Worm (Caenorhabditis elegans): ENCODE measurements around the gene F11C1.7.

Gene F11C1.7

DNA sequence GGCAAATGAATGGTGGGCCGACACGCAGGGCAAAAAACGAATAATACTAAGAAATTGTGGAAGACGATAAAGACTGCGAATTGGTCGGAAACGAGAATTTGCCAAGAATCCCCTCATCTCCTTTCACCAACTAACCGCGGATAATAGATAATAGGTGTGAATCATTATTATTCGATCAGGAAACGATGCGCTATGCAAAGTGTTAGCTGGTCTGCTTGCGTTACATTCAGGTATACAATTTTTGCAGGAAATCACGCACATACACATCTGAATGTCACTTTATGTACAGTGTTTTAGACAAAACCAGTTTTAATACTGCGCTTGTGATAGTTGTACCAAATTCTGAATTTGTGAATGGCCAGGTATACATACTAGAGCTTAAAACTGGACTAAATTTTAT is 44.5 kb upstream of the F11C1.7 start:
- TF ChIP-seq Y22D7AL.16 (tag; optimal IDR thresholded peaks at IDR 0.05) (no peak), dve-1 (tag; optimal IDR thresholded peaks at IDR 0.05) (no peak), pqm-1 (tag; optimal IDR thresholded peaks at IDR 0.05) (no peak), che-1 (tag; optimal IDR thresholded peaks at IDR 0.05) (no peak), ceh-30 (tag; optimal IDR thresholded peaks at IDR 0.05) (no peak)

DNA sequence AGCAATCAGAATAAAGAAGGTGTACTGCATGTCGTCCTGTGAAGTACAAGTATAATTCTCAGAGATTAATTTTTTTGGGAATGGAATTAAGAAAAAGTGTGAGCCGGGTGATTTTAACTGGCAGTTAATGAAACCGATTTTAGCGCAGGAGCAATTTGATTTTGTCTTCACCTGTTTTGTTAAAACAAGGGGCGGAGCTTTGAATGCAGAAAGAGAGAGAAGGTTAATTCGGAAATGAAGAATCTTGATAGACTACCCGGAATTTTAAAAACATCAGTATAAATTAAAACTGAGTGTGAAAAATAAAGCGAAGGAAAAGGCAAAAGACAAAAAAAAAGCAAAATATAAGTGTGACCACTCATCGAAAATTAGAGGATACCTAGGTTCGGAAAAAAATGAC is 42.6 kb upstream of the F11C1.7 start, which contains the start of gene C05E7.3:
C05E7.3 (minus strand) TSS at position 101 of the 400 bp plus-strand sequence.
- no peak for TF ChIP-seq unc-86 (tag; optimal IDR thresholded peaks at IDR 0.05)
- TF ChIP-seq K02D7.2 (tag; optimal IDR thresholded peaks at IDR 0.05), result no peak
- TF ChIP-seq elt-4 (tag; optimal IDR thresholded peaks at IDR 0.05), result no peak
- TF ChIP-seq ceh-48 (tag; optimal IDR thresholded peaks at IDR 0.05), result no peak
- no peak for TF ChIP-seq unc-55 (GFP tag; optimal IDR thresholded peaks at IDR 0.05)
- no peak for TF ChIP-seq ceh-34 (tag; optimal IDR thresholded peaks at IDR 0.05)
- TF ChIP-seq hlh-6 (tag; optimal IDR thresholded peaks at IDR 0.05), result no peak
- no peak for TF ChIP-seq ceh-14 (tag; optimal IDR thresholded peaks at IDR 0.05)
- TF ChIP-seq fkh-6 (tag; optimal IDR thresholded peaks at IDR 0.05), result no peak
- TF ChIP-seq ceh-31 (tag; optimal IDR thresholded peaks at IDR 0.05), result no peak
- TF ChIP-seq hlh-30 (tag; optimal IDR thresholded peaks at IDR 0.05; ENCODE audit: insufficient read depth), result no peak
- TF ChIP-seq gmeb-2 (tag; optimal IDR thresholded peaks at IDR 0.05), result no peak

- TF ChIP-seq unc-86 (tag; optimal IDR thresholded peaks at IDR 0.05) (no peak), hlh-15 (tag; optimal IDR thresholded peaks at IDR 0.05) (no peak), unc-42 (tag; optimal IDR thresholded peaks at IDR 0.05) (no peak), ahr-1 (tag; optimal IDR thresholded peaks at IDR 0.05) (no peak), ceh-2 (tag; optimal IDR thresholded peaks at IDR 0.05) (no peak), unc-55 (GFP tag; optimal IDR thresholded peaks at IDR 0.05) (no peak)
Observed at ce11 chrX:12951175-12951574, 38.0 kb upstream of the F11C1.7 start.

DNA sequence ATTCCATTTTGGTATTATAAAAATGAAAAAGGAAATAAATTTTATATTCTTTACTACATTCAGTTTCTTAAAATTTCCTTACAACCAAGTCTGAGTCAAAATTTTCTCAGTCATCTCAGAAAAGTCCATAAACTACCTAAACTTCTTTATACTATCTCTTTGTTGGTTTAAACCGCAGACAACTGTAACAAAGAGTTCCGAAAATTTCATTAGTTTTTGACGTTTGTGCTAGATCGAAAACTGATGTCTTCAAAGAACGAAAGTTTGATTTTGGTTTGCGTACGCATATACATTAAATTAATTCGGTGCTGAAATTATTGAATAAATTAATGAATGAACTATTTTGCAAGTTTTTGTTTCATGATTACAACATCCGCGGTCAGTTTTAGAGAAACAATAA is 30.2 kb upstream of the F11C1.7 start:
- TF ChIP-seq unc-86 (tag; optimal IDR thresholded peaks at IDR 0.05) (no peak), dve-1 (tag; optimal IDR thresholded peaks at IDR 0.05) (no peak), ceh-2 (tag; optimal IDR thresholded peaks at IDR 0.05) (no peak), pat-9 (tag; optimal IDR thresholded peaks at IDR 0.05) (no peak), fkh-10 (GFP tag; optimal IDR thresholded peaks at IDR 0.05) (no peak)

ce11 chrX:12965163-12965562 is 24.0 kb upstream of the F11C1.7 start, which contains the start of gene frpr-2:
frpr-2 (plus strand) TSS chrX:12965463.
- TF ChIP-seq elt-2 (tag; optimal IDR thresholded peaks at IDR 0.05), result no peak
- TF ChIP-seq pros-1 (tag; optimal IDR thresholded peaks at IDR 0.05), result no peak
- TF ChIP-seq ceh-14 (tag; optimal IDR thresholded peaks at IDR 0.05), result no peak
- TF ChIP-seq pqm-1 (tag; optimal IDR thresholded peaks at IDR 0.05), result no peak
- no peak for TF ChIP-seq fkh-10 (GFP tag; optimal IDR thresholded peaks at IDR 0.05)
- TF ChIP-seq unc-86 (tag; optimal IDR thresholded peaks at IDR 0.05), result no peak
- TF ChIP-seq sdc-2 (tag; optimal IDR thresholded peaks at IDR 0.05), result no peak
- no peak for TF ChIP-seq unc-42 (tag; optimal IDR thresholded peaks at IDR 0.05)
- no peak for TF ChIP-seq pax-1 (tag; optimal IDR thresholded peaks at IDR 0.05)
- no peak for TF ChIP-seq K02D7.2 (tag; optimal IDR thresholded peaks at IDR 0.05)
- no peak for TF ChIP-seq mec-3 (tag; optimal IDR thresholded peaks at IDR 0.05; ENCODE audit: borderline replicate concordance)
- TF ChIP-seq zip-5 (tag; optimal IDR thresholded peaks at IDR 0.05), result no peak
- TF ChIP-seq ceh-9 (tag; optimal IDR thresholded peaks at IDR 0.05), result no peak
- no peak for TF ChIP-seq rnt-1 (tag; optimal IDR thresholded peaks at IDR 0.05)
- no peak for TF ChIP-seq tbx-2 (tag; optimal IDR thresholded peaks at IDR 0.05)
- TF ChIP-seq C38D4.7 (GFP tag; optimal IDR thresholded peaks at IDR 0.05), result no peak
- TF ChIP-seq madf-2 (tag; optimal IDR thresholded peaks at IDR 0.05), result no peak
- TF ChIP-seq pha-2 (tag; optimal IDR thresholded peaks at IDR 0.05), result no peak

All from whole organism, late embryonic.